Comparison of ENCODE assay signal across 5 worm cellular contexts in genomic region chrIV:15983920-15984631, ce11.
TF ChIP-seq lines count a peak whose summit lies in the region.

TSS of gene Y105C5B.19 (minus strand) at chrIV:15983970.

TF ChIP-seq in whole organism, L1 larva, 84 proteins besides CTCF, POLR2A, EP300 and RAD21 (continues in another document):
- peak; percentile 2 for TF ChIP-seq snpc-4 (tag; optimal IDR thresholded peaks at IDR 0.05; lab: Kevin White, UChicago)
- TF ChIP-seq ztf-11 (tag; optimal IDR thresholded peaks at IDR 0.05; lab: Kevin White, UChicago) = peak in 1 of 2 experiments; percentile 23
- TF ChIP-seq efl-1 (optimal IDR thresholded peaks at IDR 0.05; lab: Kevin White, UChicago) = peak; percentile 41 to 60
- no peak for TF ChIP-seq efl-1 (GFP tag; optimal IDR thresholded peaks at IDR 0.05 in 1 of 2; lab: Kevin White, UChicago)
- TF ChIP-seq unc-130 (tag; optimal IDR thresholded peaks at IDR 0.05; lab: Kevin White, UChicago) = no peak
- no peak for TF ChIP-seq sptf-1 (tag; optimal IDR thresholded peaks at IDR 0.05; lab: Kevin White, UChicago)
- peak; percentile 1 for TF ChIP-seq lin-13 (GFP tag; optimal IDR thresholded peaks at IDR 0.05; lab: Kevin White, UChicago)
- TF ChIP-seq swsn-7 (tag; optimal IDR thresholded peaks at IDR 0.05; lab: Kevin White, UChicago) = peak; percentile 10
- TF ChIP-seq nhr-11 (tag; optimal IDR thresholded peaks at IDR 0.05; lab: Kevin White, UChicago) = no peak
- peak; percentile 6; the same call in 1 of the 2 replicates for TF ChIP-seq isw-1 (GFP tag; IDR thresholded peaks at IDR 0.05; lab: Robert Waterston, UW)
- TF ChIP-seq blmp-1 (tag; optimal IDR thresholded peaks at IDR 0.05; lab: Kevin White, UChicago) = peak; percentile 36
- no peak for TF ChIP-seq vab-15 (tag; optimal IDR thresholded peaks at IDR 0.05; lab: Kevin White, UChicago)
- no peak for TF ChIP-seq unc-62 (GFP tag; optimal IDR thresholded peaks at IDR 0.05; lab: Kevin White, UChicago)
- TF ChIP-seq nhr-20 (tag; optimal IDR thresholded peaks at IDR 0.05; lab: Kevin White, UChicago) = peak; percentile 33
- no peak for TF ChIP-seq nhr-90 (tag; optimal IDR thresholded peaks at IDR 0.05; lab: Kevin White, UChicago; ENCODE audit: poor library complexity)
- TF ChIP-seq nhr-28 (tag; optimal IDR thresholded peaks at IDR 0.05; lab: Kevin White, UChicago) = no peak
- TF ChIP-seq nhr-77 (tag; optimal IDR thresholded peaks at IDR 0.05; lab: Kevin White, UChicago) = peak; percentile 9
- TF ChIP-seq dpl-1 (GFP tag; optimal IDR thresholded peaks at IDR 0.05; lab: Kevin White, UChicago) = peak in 2 of 3 experiments; percentile 7 to 27

TF ChIP-seq in whole organism, L3 larva, 47 proteins besides CTCF, POLR2A, EP300 and RAD21 (continues in another document):
- no peak for TF ChIP-seq nhr-25 (tag; optimal IDR thresholded peaks at IDR 0.05; lab: Kevin White, UChicago)
- TF ChIP-seq fkh-10 (GFP tag; optimal IDR thresholded peaks at IDR 0.05; lab: Kevin White, UChicago) = no peak
- no peak for TF ChIP-seq unc-62 (GFP tag; optimal IDR thresholded peaks at IDR 0.05; lab: Kevin White, UChicago)
- TF ChIP-seq nhr-43 (tag; optimal IDR thresholded peaks at IDR 0.05; lab: Kevin White, UChicago; ENCODE audit: poor library complexity, severe bottlenecking) = no peak
- TF ChIP-seq skn-1 (tag; optimal IDR thresholded peaks at IDR 0.05; lab: Kevin White, UChicago) = no peak
- TF ChIP-seq fos-1 (tag; optimal IDR thresholded peaks at IDR 0.05; lab: Kevin White, UChicago) = no peak
- TF ChIP-seq unc-39 (tag; optimal IDR thresholded peaks at IDR 0.05; lab: Kevin White, UChicago) = no peak
- no peak for TF ChIP-seq ZK546.5 (tag; optimal IDR thresholded peaks at IDR 0.05; lab: Kevin White, UChicago)
- peak; percentile 46 for TF ChIP-seq elt-2 (tag; optimal IDR thresholded peaks at IDR 0.05; lab: Kevin White, UChicago)
- no peak for TF ChIP-seq nhr-237 (tag; optimal IDR thresholded peaks at IDR 0.05; lab: Kevin White, UChicago)
- TF ChIP-seq ceh-16 (tag; optimal IDR thresholded peaks at IDR 0.05; lab: Kevin White, UChicago) = no peak
- TF ChIP-seq pqm-1 (tag; optimal IDR thresholded peaks at IDR 0.05; lab: Kevin White, UChicago) = peak; percentile 15
- no peak for TF ChIP-seq egl-5 (tag; optimal IDR thresholded peaks at IDR 0.05; lab: Kevin White, UChicago)
- no peak for TF ChIP-seq elt-3 (tag; optimal IDR thresholded peaks at IDR 0.05; lab: Kevin White, UChicago)
- no peak for TF ChIP-seq nhr-12 (tag; optimal IDR thresholded peaks at IDR 0.05; lab: Kevin White, UChicago)
- no peak for TF ChIP-seq sea-2 (GFP tag; optimal IDR thresholded peaks at IDR 0.05; lab: Kevin White, UChicago)
- TF ChIP-seq nhr-23 (tag; optimal IDR thresholded peaks at IDR 0.05; lab: Kevin White, UChicago) = no peak
- TF ChIP-seq ztf-11 (tag; optimal IDR thresholded peaks at IDR 0.05; lab: Kevin White, UChicago) = no peak
- peak; percentile 35 for TF ChIP-seq snpc-4 (tag; optimal IDR thresholded peaks at IDR 0.05; lab: Kevin White, UChicago)
- TF ChIP-seq pha-4 (tag; optimal IDR thresholded peaks at IDR 0.05; lab: Kevin White, UChicago) = peak; percentile 74

TF ChIP-seq in whole organism, early embryonic, 17 proteins besides CTCF, POLR2A, EP300 and RAD21:
- TF ChIP-seq hnd-1 (tag; optimal IDR thresholded peaks at IDR 0.05; lab: Kevin White, UChicago) (no peak), F13C5.2 (tag; optimal IDR thresholded peaks at IDR 0.05; lab: Kevin White, UChicago) (peak; percentile 12), sea-1 (GFP tag; conservative IDR thresholded peaks at IDR 0.05; lab: Robert Waterston, UW) (no peak)

TF ChIP-seq in whole organism, midembryonic, 9 proteins besides CTCF, POLR2A, EP300 and RAD21:
- peak; percentile 34 for TF ChIP-seq cog-1 (tag; optimal IDR thresholded peaks at IDR 0.05; lab: Kevin White, UChicago)
- TF ChIP-seq ztf-23 (GFP tag; IDR thresholded peaks at IDR 0.05; lab: Robert Waterston, UW) = no peak
- peak; percentile 41; the same call in 1 of the 2 replicates for TF ChIP-seq T22C8.4 (GFP tag; IDR thresholded peaks at IDR 0.05; lab: Robert Waterston, UW)
- no peak for TF ChIP-seq klf-2 (GFP tag; conservative IDR thresholded peaks at IDR 0.05; lab: Robert Waterston, UW)
- no peak for TF ChIP-seq flt-1 (GFP tag; IDR thresholded peaks at IDR 0.05; lab: Robert Waterston, UW)

TF ChIP-seq in whole organism, young adult, 124 proteins besides CTCF, POLR2A, EP300 and RAD21:
- TF ChIP-seq tbx-9 (tag; optimal IDR thresholded peaks at IDR 0.05; lab: Kevin White, UChicago; ENCODE audit: borderline replicate concordance) (no peak), F39B2.1 (GFP tag; IDR thresholded peaks at IDR 0.05; lab: Robert Waterston, UW) (no peak), attf-3 (GFP tag; conservative IDR thresholded peaks at IDR 0.05; lab: Robert Waterston, UW) (no peak), ceh-79 (tag; optimal IDR thresholded peaks at IDR 0.05; lab: Kevin White, UChicago) (no peak), efl-1 (GFP tag; optimal IDR thresholded peaks at IDR 0.05; lab: Kevin White, UChicago) (no peak), ets-4 (GFP tag; optimal IDR thresholded peaks at IDR 0.05; lab: Kevin White, UChicago) (no peak), ceh-27 (GFP tag; optimal IDR thresholded peaks at IDR 0.05; lab: Kevin White, UChicago) (no peak), rcor-1 (GFP tag; IDR thresholded peaks at IDR 0.05; lab: Robert Waterston, UW) (no peak), snpc-4 (GFP tag; optimal IDR thresholded peaks at IDR 0.05; lab: Kevin White, UChicago) (no peak), snpc-4 (tag; optimal IDR thresholded peaks at IDR 0.05; lab: Kevin White, UChicago) (peak in 3 of 4 experiments; percentile 23 to 79 (median 74)), C17E4.6 (GFP tag; IDR thresholded peaks at IDR 0.05; lab: Robert Waterston, UW) (no peak), ama-1 (optimal IDR thresholded peaks at IDR 0.05; lab: Kevin White, UChicago) (no peak), ama-1 (GFP tag; optimal IDR thresholded peaks at IDR 0.05; lab: Kevin White, UChicago) (no peak), ztf-3 (GFP tag; optimal IDR thresholded peaks at IDR 0.05; lab: Kevin White, UChicago) (no peak), attf-6 (GFP tag; IDR thresholded peaks at IDR 0.05; lab: Robert Waterston, UW) (0 out of 2 replicates have a peak, but pooled peaks have one; percentile 28), unc-62 (GFP tag; optimal IDR thresholded peaks at IDR 0.05; lab: Kevin White, UChicago) (no peak), hmg-1.2 (GFP tag; IDR thresholded peaks at IDR 0.05; lab: Robert Waterston, UW) (peak; percentile 81; the same call in 1 of the 2 replicates)

Comparison
In these comparisons a context has a peak if more than half of its experiments do, and no peak if none do; other contexts are left out.
1. Of the 8 proteins assayed by ChIP-seq in both whole organism, young adult and whole organism, L1 larva: peak only in whole organism, young adult: none; only in whole organism, L1 larva: dpl-1; in both: snpc-4; in neither: 5; mixed calls (peak in some experiments, not most) for 1.